Fruit fly (Drosophila melanogaster): ENCODE measurements around the gene vkg.
A peak's percentile ranks its signal among the peaks of the same experiment; 100 is the strongest.

vkg gene

dm6 chr2L:4976988-4977551 lies 50.9 kb downstream of the vkg start, which contains the start of the genes Gmd and CG3792 (continued):
- no peak for TF ChIP-seq CG32006 (GFP tag; optimal IDR thresholded peaks at IDR 0.05)
- TF ChIP-seq cyc (GFP tag; optimal IDR thresholded peaks at IDR 0.05) = peak; percentile 95
- peak; percentile 95 for TF ChIP-seq topi (GFP tag; optimal IDR thresholded peaks at IDR 0.05)
- TF ChIP-seq CG31627 (GFP tag; optimal IDR thresholded peaks at IDR 0.05) = peak; percentile 96
- TF ChIP-seq Lpt (GFP tag; optimal IDR thresholded peaks at IDR 0.05) = peak; percentile 90
- TF ChIP-seq CG11294 (GFP tag; IDR thresholded peaks at IDR 0.05) = peak; percentile 93
- TF ChIP-seq CG8632 (GFP tag; optimal IDR thresholded peaks at IDR 0.05) = peak; percentile 92
- no peak for TF ChIP-seq fd85E (GFP tag; optimal IDR thresholded peaks at IDR 0.05)
- no peak for TF ChIP-seq CG6808 (GFP tag; optimal IDR thresholded peaks at IDR 0.05)
- TF ChIP-seq CG6792 (GFP tag; optimal IDR thresholded peaks at IDR 0.05) = peak; percentile 92
- TF ChIP-seq CG8119 (GFP tag; IDR thresholded peaks at IDR 0.05) = peak; percentile 94
- TF ChIP-seq CG6854 (GFP tag; optimal IDR thresholded peaks at IDR 0.05) = peak; percentile 73
- TF ChIP-seq CG6276 (GFP tag; optimal IDR thresholded peaks at IDR 0.05) = no peak
- peak; percentile 93 for TF ChIP-seq CG11762 (GFP tag; optimal IDR thresholded peaks at IDR 0.05; ENCODE audit: insufficient read depth)
- peak in 1 of 2 experiments; percentile 80 for TF ChIP-seq salr (GFP tag; optimal IDR thresholded peaks at IDR 0.05)
- TF ChIP-seq CG16779 (tag; optimal IDR thresholded peaks at IDR 0.05) = no peak
- no peak for TF ChIP-seq OdsH (GFP tag; optimal IDR thresholded peaks at IDR 0.05)
- peak; percentile 94 for TF ChIP-seq Ets96B (tag; optimal IDR thresholded peaks at IDR 0.05)
- TF ChIP-seq acj6 (GFP tag; optimal IDR thresholded peaks at IDR 0.05) = peak; percentile 96
- TF ChIP-seq CG3032 (tag; optimal IDR thresholded peaks at IDR 0.05) = peak; percentile 95
- peak; percentile 94 for TF ChIP-seq Hr39 (GFP tag; optimal IDR thresholded peaks at IDR 0.05)
- peak; percentile 97 for TF ChIP-seq eg (GFP tag; IDR thresholded peaks at IDR 0.05)
- no peak for TF ChIP-seq Hr4 (GFP tag; optimal IDR thresholded peaks at IDR 0.05)
- peak; percentile 96 for TF ChIP-seq esn (GFP tag; optimal IDR thresholded peaks at IDR 0.05)
- peak; percentile 91 for TF ChIP-seq vri (GFP tag; optimal IDR thresholded peaks at IDR 0.05)
- TF ChIP-seq Sox15 (GFP tag; optimal IDR thresholded peaks at IDR 0.05) = peak; percentile 91

dm6 chr2L:4973731-4974415 lies 54.1 kb downstream of the vkg start, which contains the start of gene mRpL28:
mRpL28 (plus strand) TSS chr2L:4973976.
- TF ChIP-seq CG3032 (tag; optimal IDR thresholded peaks at IDR 0.05) (peak; percentile 0), CG6854 (GFP tag; optimal IDR thresholded peaks at IDR 0.05) (peak; percentile 1), pdm3 (GFP tag; optimal IDR thresholded peaks at IDR 0.05) (no peak), fkh (GFP tag; optimal IDR thresholded peaks at IDR 0.05) (no peak), CG3919 (GFP tag; optimal IDR thresholded peaks at IDR 0.05) (no peak), Eip78C (GFP tag) (no peak), esn (GFP tag; optimal IDR thresholded peaks at IDR 0.05) (peak; percentile 47), CG31627 (GFP tag; optimal IDR thresholded peaks at IDR 0.05) (peak; percentile 7), CG10631 (GFP tag; optimal IDR thresholded peaks at IDR 0.05) (no peak), cyc (GFP tag; optimal IDR thresholded peaks at IDR 0.05) (no peak)

dm6 chr2L:4971329-4971798 lies 56.6 kb downstream of the vkg start, which contains the start of gene CG14043:
CG14043 (plus strand) TSS chr2L:4971702.
- TF ChIP-seq CG3032 (tag; optimal IDR thresholded peaks at IDR 0.05) (peak; percentile 28), fd59A (GFP tag; optimal IDR thresholded peaks at IDR 0.05) (no peak), Ets21C (GFP tag; optimal IDR thresholded peaks at IDR 0.05) (no peak), esn (GFP tag; optimal IDR thresholded peaks at IDR 0.05) (peak; percentile 36), CG4318 (GFP tag; optimal IDR thresholded peaks at IDR 0.05) (no peak), acj6 (GFP tag; optimal IDR thresholded peaks at IDR 0.05) (no peak), Hr4 (GFP tag; optimal IDR thresholded peaks at IDR 0.05) (no peak), Sox14 (GFP tag; optimal IDR thresholded peaks at IDR 0.05) (no peak), fd85E (GFP tag; optimal IDR thresholded peaks at IDR 0.05) (no peak), CG10631 (GFP tag; optimal IDR thresholded peaks at IDR 0.05) (no peak), CG31627 (GFP tag; optimal IDR thresholded peaks at IDR 0.05) (peak; percentile 31), CG16779 (tag; optimal IDR thresholded peaks at IDR 0.05) (no peak), Ets96B (tag; optimal IDR thresholded peaks at IDR 0.05) (no peak), fkh (GFP tag; optimal IDR thresholded peaks at IDR 0.05) (peak; percentile 92), svp (GFP tag) (no peak), vri (GFP tag; optimal IDR thresholded peaks at IDR 0.05) (no peak), CG10669 (GFP tag; optimal IDR thresholded peaks at IDR 0.05) (no peak), ss (GFP tag; optimal IDR thresholded peaks at IDR 0.05) (no peak), CG9139 (GFP tag; optimal IDR thresholded peaks at IDR 0.05) (no peak), Sox102F (GFP tag; optimal IDR thresholded peaks at IDR 0.05) (no peak)

Measured in whole organism, prepupa.